Worm (Caenorhabditis elegans) whole organism, L2 larva: Measurements from ENCODE around the gene Y51H7BR.8.

Experiments
- alr-1 ChIP-seq: fragments of 150-350 bp; optimal IDR thresholded peaks from 2 replicates; lab custom pipeline; 2014; ENCODE audit warnings: missing biosample characterization, missing genetic modification characterization
- egl-27 ChIP-seq: sonication (generic microtip); optimal IDR thresholded peaks from 3 replicates; lab custom pipeline; 2017; ENCODE audit warnings: missing biosample characterization, missing genetic modification reagents, missing genetic modification characterization
- mab-5 ChIP-seq: fragments of 150-350 bp; optimal IDR thresholded peaks from 2 replicates; lab custom pipeline; 2014; ENCODE audit warnings: missing biosample characterization, missing genetic modification characterization
- nhr-129 ChIP-seq: fragments of 150-350 bp; optimal IDR thresholded peaks from 2 replicates; lab custom pipeline; 2014; ENCODE audit warnings: missing biosample characterization, missing genetic modification characterization
- nhr-237 ChIP-seq: fragments of 150-350 bp; optimal IDR thresholded peaks from 2 replicates; lab custom pipeline; 2014; ENCODE audit warnings: missing biosample characterization, missing genetic modification characterization
- skn-1 ChIP-seq: sonication (generic microtip); optimal IDR thresholded peaks from 2 replicates; lab custom pipeline; 2017; ENCODE audit warnings: missing biosample characterization, missing genetic modification characterization
- ztf-1 ChIP-seq: fragments of 200-800 bp; sonication (Bioruptor generic); conservative IDR thresholded peaks from 2 replicates; pipeline ENCODE4 v1.3.6; 2022; ENCODE audit warnings: missing genetic modification characterization, missing compliant biosample characterization
- ztf-11 ChIP-seq: sonication (generic microtip); optimal IDR thresholded peaks from 2 replicates; lab custom pipeline; 2017; ENCODE audit warnings: missing biosample characterization, missing genetic modification characterization

Gene Y51H7BR.8

DNA sequence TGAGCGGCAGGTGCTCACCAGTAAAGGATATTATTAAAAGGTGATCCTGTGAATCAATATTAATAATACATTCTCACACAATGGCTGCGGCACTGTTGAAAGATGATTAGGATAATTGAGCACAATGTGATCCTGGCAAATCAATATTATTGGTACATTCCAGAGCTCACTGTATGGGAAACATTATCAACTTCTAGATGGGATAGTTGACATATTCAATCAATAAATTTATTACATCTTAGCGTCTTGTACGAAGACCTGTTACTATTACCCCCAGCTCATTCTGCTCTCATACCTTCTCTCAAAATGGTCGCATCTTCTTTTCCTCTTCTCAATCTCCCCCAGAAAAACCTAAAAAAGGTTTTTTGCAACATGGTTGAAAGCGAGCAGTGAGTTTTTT, 49.2 kb downstream of the Y51H7BR.8 start, which contains the start of gene fbxb-49:
Gene fbxb-49 (plus strand): TSS at position 301 of the 400 bp plus-strand sequence.
- no peak for TF ChIP-seq nhr-237 (tag; lab: Kevin White, UChicago)
- no peak for TF ChIP-seq egl-27
- no peak for TF ChIP-seq nhr-129 (tag; lab: Kevin White, UChicago)
- TF ChIP-seq ztf-11 (tag; lab: Kevin White, UChicago), result no peak
- no peak for TF ChIP-seq ztf-1 (GFP tag; lab: Robert Waterston, UW)
- no peak for TF ChIP-seq skn-1 (tag; lab: Kevin White, UChicago)
- no peak for TF ChIP-seq alr-1 (tag; lab: Kevin White, UChicago)
- TF ChIP-seq mab-5 (tag; lab: Kevin White, UChicago), result no peak
- TF ChIP-seq, all 48 proteins: peak for 0
